Worm (Caenorhabditis elegans): Measurements from ENCODE around the gene mrp-6.

Gene mrp-6

ce11 chrX:4190537-4191144 lies 4.1 kb upstream of the mrp-6 start, which contains the start of gene vha-12:
Gene vha-12, plus strand, starts transcription at chrX:4191094.
- no peak for TF ChIP-seq ceh-16 (tag; optimal IDR thresholded peaks at IDR 0.05)
- peak; percentile 71 to 92 for TF ChIP-seq lsy-2 (tag; optimal IDR thresholded peaks at IDR 0.05)
- TF ChIP-seq nhr-11 (tag; optimal IDR thresholded peaks at IDR 0.05) = peak; percentile 18
- TF ChIP-seq ceh-82 (tag; optimal IDR thresholded peaks at IDR 0.05) = peak; percentile 68
- peak; percentile 91 for TF ChIP-seq nhr-21 (tag; optimal IDR thresholded peaks at IDR 0.05)
- TF ChIP-seq unc-39 (tag; optimal IDR thresholded peaks at IDR 0.05) = no peak
- TF ChIP-seq unc-55 (GFP tag; optimal IDR thresholded peaks at IDR 0.05) = peak; percentile 93
- TF ChIP-seq nhr-10 (tag; optimal IDR thresholded peaks at IDR 0.05) = peak; percentile 48
- TF ChIP-seq mbf-1 (tag; optimal IDR thresholded peaks at IDR 0.05) = no peak
- no peak for TF ChIP-seq skn-1 (tag; optimal IDR thresholded peaks at IDR 0.05)
- peak; percentile 54 to 65 for TF ChIP-seq mdl-1 (tag; optimal IDR thresholded peaks at IDR 0.05)
- TF ChIP-seq egl-27 (tag; optimal IDR thresholded peaks at IDR 0.05) = peak; percentile 89
- peak; percentile 64 for TF ChIP-seq ama-1 (optimal IDR thresholded peaks at IDR 0.05)
- TF ChIP-seq nhr-23 (tag; optimal IDR thresholded peaks at IDR 0.05) = no peak
- TF ChIP-seq aly-2 (tag; optimal IDR thresholded peaks at IDR 0.05) = no peak
- peak; percentile 56 for TF ChIP-seq blmp-1 (tag; optimal IDR thresholded peaks at IDR 0.05; ENCODE audit: insufficient read depth)
- peak; percentile 17 for TF ChIP-seq nhr-77 (tag; optimal IDR thresholded peaks at IDR 0.05)
- TF ChIP-seq zag-1 (tag; optimal IDR thresholded peaks at IDR 0.05) = peak; percentile 79
- peak; percentile 91 for TF ChIP-seq nhr-25 (tag; optimal IDR thresholded peaks at IDR 0.05)
- TF ChIP-seq nhr-12 (tag; optimal IDR thresholded peaks at IDR 0.05) = no peak
- TF ChIP-seq unc-62 (GFP tag; optimal IDR thresholded peaks at IDR 0.05) = no peak
- peak; percentile 71 for TF ChIP-seq nhr-6 (tag; optimal IDR thresholded peaks at IDR 0.05)
- peak; percentile 83 for TF ChIP-seq fos-1 (tag; optimal IDR thresholded peaks at IDR 0.05)
- peak; percentile 66 for TF ChIP-seq snpc-4 (tag; optimal IDR thresholded peaks at IDR 0.05)
- peak; percentile 78 for TF ChIP-seq mab-5 (tag; optimal IDR thresholded peaks at IDR 0.05)
- no peak for TF ChIP-seq lin-39 (tag; optimal IDR thresholded peaks at IDR 0.05)
- no peak for TF ChIP-seq elt-3 (tag; optimal IDR thresholded peaks at IDR 0.05)
- TF ChIP-seq ztf-1 (GFP tag; conservative IDR thresholded peaks at IDR 0.05) = no peak
- peak; percentile 97 for TF ChIP-seq crh-2 (tag; optimal IDR thresholded peaks at IDR 0.05)
- TF ChIP-seq lin-11 (tag; optimal IDR thresholded peaks at IDR 0.05) = peak; percentile 86
- no peak for TF ChIP-seq ztf-11 (tag; optimal IDR thresholded peaks at IDR 0.05)
- TF ChIP-seq elt-1 (tag; optimal IDR thresholded peaks at IDR 0.05) = no peak
- TF ChIP-seq Y55F3AM.14 (GFP tag; optimal IDR thresholded peaks at IDR 0.05) = no peak
- peak; percentile 80 for TF ChIP-seq gmeb-1 (tag; optimal IDR thresholded peaks at IDR 0.05)
- TF ChIP-seq nhr-237 (tag; optimal IDR thresholded peaks at IDR 0.05) = no peak
- peak; percentile 62 for TF ChIP-seq ztf-4 (tag; optimal IDR thresholded peaks at IDR 0.05)
- peak; percentile 93 for TF ChIP-seq sma-9 (GFP tag; optimal IDR thresholded peaks at IDR 0.05)
- TF ChIP-seq sma-9 (tag; optimal IDR thresholded peaks at IDR 0.05) = no peak
- peak; percentile 26 for TF ChIP-seq ZK546.5 (tag; optimal IDR thresholded peaks at IDR 0.05)
- TF ChIP-seq sma-3 (GFP tag; optimal IDR thresholded peaks at IDR 0.05) = peak; percentile 96
- peak; percentile 94 for TF ChIP-seq F13H6.1 (tag; optimal IDR thresholded peaks at IDR 0.05)
- peak; percentile 90 for TF ChIP-seq lin-13 (GFP tag; optimal IDR thresholded peaks at IDR 0.05)
- TF ChIP-seq dmd-4 (tag; optimal IDR thresholded peaks at IDR 0.05) = no peak
- no peak for TF ChIP-seq peb-1 (tag; optimal IDR thresholded peaks at IDR 0.05)
- peak; percentile 87 for TF ChIP-seq sem-4 (tag; optimal IDR thresholded peaks at IDR 0.05)
- peak; percentile 91 for TF ChIP-seq nhr-129 (tag; optimal IDR thresholded peaks at IDR 0.05)
- TF ChIP-seq C34F6.9 (tag; optimal IDR thresholded peaks at IDR 0.05) = peak; percentile 95
